Worm (Caenorhabditis elegans): Measurements from ENCODE around the gene ift-139.

DNA sequence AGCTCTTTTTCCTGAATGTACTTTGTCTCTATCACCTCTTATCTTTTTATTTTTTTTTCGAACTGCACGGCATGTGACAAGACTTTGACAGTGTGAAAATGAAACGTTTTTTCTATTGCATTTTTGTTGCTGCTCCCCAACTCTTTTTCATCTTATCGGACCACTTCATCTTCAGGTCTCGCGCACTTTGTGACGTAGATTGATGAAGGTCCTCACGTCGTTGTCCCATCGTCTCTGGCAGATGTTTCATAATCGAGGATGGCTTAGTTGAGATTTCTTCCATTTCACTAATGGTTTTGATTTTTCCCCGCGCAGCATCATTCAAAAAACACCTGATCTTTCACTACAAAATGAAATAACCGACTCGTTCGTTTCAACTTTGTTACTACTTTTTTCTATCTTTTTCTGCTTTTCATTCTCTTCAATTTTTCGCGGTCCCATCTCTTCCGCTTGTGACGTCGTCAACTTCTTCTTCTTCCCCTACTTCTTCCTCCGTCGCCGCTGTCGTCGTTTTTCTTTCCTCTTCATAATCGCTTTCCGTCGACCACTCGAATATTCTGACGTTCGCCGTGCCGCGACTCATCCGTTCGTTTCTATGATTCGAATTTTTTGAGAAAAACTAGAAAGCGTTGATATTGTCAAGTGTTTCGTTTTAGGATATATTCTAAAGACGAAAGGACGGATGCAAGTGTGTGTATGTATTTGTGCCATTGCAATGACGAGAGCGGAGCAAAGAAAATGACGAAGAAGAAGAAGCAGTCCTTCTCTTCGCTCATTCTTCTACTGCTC, 47.9 kb downstream of the ift-139 start, which contains the start of gene T04C9.2:
- TF ChIP-seq nhr-11 (tag; optimal IDR thresholded peaks at IDR 0.05) (no peak), fkh-10 (GFP tag; optimal IDR thresholded peaks at IDR 0.05) (peak; percentile 31), elt-2 (tag; optimal IDR thresholded peaks at IDR 0.05) (peak; percentile 23)
